Worm (Caenorhabditis elegans): ENCODE data around the gene C17C3.5.
"Not testable (repeated sequence)": the region's sequence is repeated elsewhere in the genome, so short reads cannot be mapped to it uniquely, and the experiment has no call there.

C17C3.5 gene

DNA sequence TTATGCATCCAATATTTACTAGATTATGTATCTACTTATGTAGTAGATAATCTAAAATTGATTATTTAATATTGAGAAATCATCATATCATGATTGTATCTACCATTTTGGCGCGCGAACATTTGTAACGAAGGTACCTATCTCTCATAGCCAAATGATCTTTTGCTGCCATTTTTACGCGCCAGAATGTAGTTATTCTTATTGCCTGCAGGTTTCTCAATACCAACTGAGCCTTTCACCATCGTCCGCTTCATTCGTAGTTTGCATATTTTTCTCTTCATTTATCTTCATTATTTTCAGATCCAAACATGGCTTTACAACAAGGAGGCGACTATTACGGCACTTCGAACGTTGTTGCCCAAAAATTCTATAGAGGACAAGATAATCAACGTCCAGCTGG, 23.8 kb upstream of the C17C3.5 start, which contains the start of gene ZK177.1:
ZK177.1 (plus strand) TSS at position 301 of the 400 bp plus-strand sequence.
- TF ChIP-seq F13H6.1 (tag; optimal IDR thresholded peaks at IDR 0.05) (no peak), ztf-4 (tag; optimal IDR thresholded peaks at IDR 0.05) (no peak), ZK546.5 (tag; optimal IDR thresholded peaks at IDR 0.05) (no peak), mbf-1 (tag; optimal IDR thresholded peaks at IDR 0.05) (no peak), nhr-237 (tag; optimal IDR thresholded peaks at IDR 0.05) (no peak), sma-9 (GFP tag; optimal IDR thresholded peaks at IDR 0.05) (no peak), sma-9 (tag; optimal IDR thresholded peaks at IDR 0.05) (no peak), lin-13 (GFP tag; optimal IDR thresholded peaks at IDR 0.05) (no peak), zag-1 (tag; optimal IDR thresholded peaks at IDR 0.05) (no peak), snpc-4 (tag; optimal IDR thresholded peaks at IDR 0.05) (no peak), crh-2 (tag; optimal IDR thresholded peaks at IDR 0.05) (no peak), ama-1 (optimal IDR thresholded peaks at IDR 0.05) (no peak), R02D3.7 (tag; optimal IDR thresholded peaks at IDR 0.05) (no peak), sma-3 (GFP tag; optimal IDR thresholded peaks at IDR 0.05) (no peak), aly-2 (tag; optimal IDR thresholded peaks at IDR 0.05) (no peak), C34F6.9 (tag; optimal IDR thresholded peaks at IDR 0.05) (no peak), nhr-77 (tag; optimal IDR thresholded peaks at IDR 0.05) (no peak)

ce11 chrII:5531855-5532328, 19.7 kb upstream of the C17C3.5 start, which contains the start of gene C17C3.9:
TSS of gene C17C3.9 (minus strand) at chrII:5532278.
- TF ChIP-seq R02D3.7 (tag; optimal IDR thresholded peaks at IDR 0.05) = no peak
- no peak for TF ChIP-seq sem-4 (tag; optimal IDR thresholded peaks at IDR 0.05)
- TF ChIP-seq snpc-4 (tag; optimal IDR thresholded peaks at IDR 0.05) = no peak
- no peak for TF ChIP-seq lin-39 (tag; optimal IDR thresholded peaks at IDR 0.05)
- TF ChIP-seq nhr-6 (tag; optimal IDR thresholded peaks at IDR 0.05) = no peak
- TF ChIP-seq elt-1 (tag; optimal IDR thresholded peaks at IDR 0.05) = no peak
- no peak for TF ChIP-seq alr-1 (tag; optimal IDR thresholded peaks at IDR 0.05)
- TF ChIP-seq Y55F3AM.14 (GFP tag; optimal IDR thresholded peaks at IDR 0.05) = no peak
- TF ChIP-seq lsy-2 (tag; optimal IDR thresholded peaks at IDR 0.05) = no peak
- TF ChIP-seq crh-2 (tag; optimal IDR thresholded peaks at IDR 0.05) = no peak
- no peak for TF ChIP-seq ztf-1 (GFP tag; conservative IDR thresholded peaks at IDR 0.05)
- no peak for TF ChIP-seq sma-3 (GFP tag; optimal IDR thresholded peaks at IDR 0.05)
- TF ChIP-seq ceh-82 (tag; optimal IDR thresholded peaks at IDR 0.05) = no peak
- no peak for TF ChIP-seq ceh-16 (tag; optimal IDR thresholded peaks at IDR 0.05)
- no peak for TF ChIP-seq unc-55 (GFP tag; optimal IDR thresholded peaks at IDR 0.05)
- no peak for TF ChIP-seq blmp-1 (tag; optimal IDR thresholded peaks at IDR 0.05; ENCODE audit: insufficient read depth)
- no peak for TF ChIP-seq elt-3 (tag; optimal IDR thresholded peaks at IDR 0.05)

DNA sequence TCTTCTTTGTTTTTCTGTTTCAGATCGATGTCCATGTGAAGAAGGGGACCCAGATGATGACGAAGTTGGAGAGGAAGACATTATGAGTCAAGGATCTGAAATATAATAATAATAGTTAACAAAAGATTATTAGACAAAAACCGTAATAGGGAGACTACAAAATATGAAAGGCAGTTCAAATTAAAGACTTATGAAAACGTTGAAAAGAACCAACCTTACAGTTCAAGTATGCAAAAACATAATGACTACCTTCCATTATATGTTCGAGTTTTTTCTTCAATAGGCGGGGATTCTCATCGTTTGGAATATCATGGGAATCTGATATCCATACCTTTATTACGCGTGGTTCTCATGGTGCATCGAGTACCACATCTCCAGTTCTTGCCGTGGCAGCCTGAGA, 18.0 kb upstream of the C17C3.5 start, which contains the start of gene hlh-26:
hlh-26 (minus strand) TSS at position 101 of the 400 bp plus-strand sequence.
- TF ChIP-seq ceh-16 (tag; optimal IDR thresholded peaks at IDR 0.05) (no peak), skn-1 (tag; optimal IDR thresholded peaks at IDR 0.05) (no peak), ztf-11 (tag; optimal IDR thresholded peaks at IDR 0.05) (no peak), nhr-21 (tag; optimal IDR thresholded peaks at IDR 0.05) (no peak), ztf-1 (GFP tag; conservative IDR thresholded peaks at IDR 0.05) (no peak), Y55F3AM.14 (GFP tag; optimal IDR thresholded peaks at IDR 0.05) (no peak), nhr-11 (tag; optimal IDR thresholded peaks at IDR 0.05) (no peak), unc-39 (tag; optimal IDR thresholded peaks at IDR 0.05) (no peak), dmd-4 (tag; optimal IDR thresholded peaks at IDR 0.05) (no peak), lsy-2 (tag; optimal IDR thresholded peaks at IDR 0.05) (no peak), unc-55 (GFP tag; optimal IDR thresholded peaks at IDR 0.05) (no peak), nhr-77 (tag; optimal IDR thresholded peaks at IDR 0.05) (no peak), lin-13 (GFP tag; optimal IDR thresholded peaks at IDR 0.05) (no peak), ZK546.5 (tag; optimal IDR thresholded peaks at IDR 0.05) (no peak), ztf-4 (tag; optimal IDR thresholded peaks at IDR 0.05) (no peak)

ce11 chrII:5534939-5535338, 16.7 kb upstream of the C17C3.5 start, which contains the start of gene hlh-25:
TSS of gene hlh-25 (plus strand) at chrII:5535239.
- not testable (repeated sequence) for TF ChIP-seq nhr-237, C34F6.9, elt-1 (tag; optimal IDR thresholded peaks at IDR 0.05)

DNA sequence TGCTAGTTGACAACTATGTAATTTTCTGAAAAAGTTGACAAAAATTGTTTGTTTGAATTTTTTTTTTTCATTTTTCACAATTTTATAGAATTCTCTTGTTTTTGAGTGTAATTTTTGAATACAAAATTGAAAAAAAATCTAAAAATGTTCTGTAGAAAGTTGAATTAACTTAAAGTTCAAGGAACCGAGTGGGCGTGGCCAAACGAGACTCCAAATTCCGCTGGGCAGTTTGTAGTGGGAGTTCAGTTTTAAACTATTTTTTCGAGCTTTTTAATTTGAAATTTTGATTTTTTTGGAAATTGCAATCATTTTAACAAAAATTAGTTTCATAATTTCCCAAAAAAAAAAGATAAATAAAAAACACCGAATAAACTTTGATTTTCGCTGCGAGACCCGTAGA, 14.5 kb upstream of the C17C3.5 start:
- TF ChIP-seq nhr-21 (tag; optimal IDR thresholded peaks at IDR 0.05) (no peak), nhr-12 (tag; optimal IDR thresholded peaks at IDR 0.05) (no peak), Y55F3AM.14 (GFP tag; optimal IDR thresholded peaks at IDR 0.05) (no peak), crh-2 (tag; optimal IDR thresholded peaks at IDR 0.05) (no peak), mab-5 (tag; optimal IDR thresholded peaks at IDR 0.05) (no peak), mdl-1 (tag; optimal IDR thresholded peaks at IDR 0.05) (no peak), elt-3 (tag; optimal IDR thresholded peaks at IDR 0.05) (no peak)
